Fruit fly (Drosophila melanogaster): ENCODE data around the gene Gr10a.
A peak's percentile ranks its signal among the peaks of the same experiment; 100 is the strongest.

dm6 chrX:11389494-11390447 lies 27.5 kb downstream of the Gr10a start:
- TF ChIP-seq CG9948 (tag; optimal IDR thresholded peaks at IDR 0.05) (no peak), EcR (GFP tag; optimal IDR thresholded peaks at IDR 0.05) (peak; percentile 34), CG8301 (tag; optimal IDR thresholded peaks at IDR 0.05) (no peak), CG17806 (tag; optimal IDR thresholded peaks at IDR 0.05) (no peak), D1 (tag; optimal IDR thresholded peaks at IDR 0.05) (peak; percentile 11), CG4496 (GFP tag; IDR thresholded peaks at IDR 0.05) (peak; percentile 57; the same call in 2 of the 3 replicates), Pif1A (GFP tag; optimal IDR thresholded peaks at IDR 0.05) (no peak), CG34367 (tag; optimal IDR thresholded peaks at IDR 0.05) (peak; percentile 1), fd96Ca (GFP tag; IDR thresholded peaks at IDR 0.05) (no peak; the same call in 2 of the 3 replicates), rn (GFP tag; IDR thresholded peaks at IDR 0.05) (no peak), CG14655 (GFP tag; optimal IDR thresholded peaks at IDR 0.05) (no peak), CG13204 (GFP tag; optimal IDR thresholded peaks at IDR 0.05) (peak; percentile 71)
